Worm (Caenorhabditis elegans) whole organism, early embryonic: ENCODE data around the gene chmp-7.

Experiments used
- B0310.2 ChIP-seq: sonication (generic microtip); optimal IDR thresholded peaks from 2 replicates; lab custom pipeline; 2016; ENCODE audit warnings: mild to moderate bottlenecking, missing genetic modification characterization, missing compliant biosample characterization
- F13C5.2 ChIP-seq: sonication (generic microtip); optimal IDR thresholded peaks from 2 replicates; lab custom pipeline; 2017; ENCODE audit warnings: mild to moderate bottlenecking, missing genetic modification characterization, inconsistent platforms, missing compliant biosample characterization
- aly-1 ChIP-seq: sonication (generic microtip); optimal IDR thresholded peaks from 2 replicates; lab custom pipeline; 2016; ENCODE audit warnings: missing genetic modification characterization, missing compliant biosample characterization
- ama-1 ChIP-seq: fragments of 150-350 bp; optimal IDR thresholded peaks from 2 replicates; lab custom pipeline; 2014
- ceh-13 ChIP-seq: fragments of 200-800 bp; sonication (Bioruptor generic); optimal IDR thresholded peaks from 2 replicates; lab custom pipeline; 2018; ENCODE audit warnings: mild to moderate bottlenecking, missing genetic modification characterization, missing compliant biosample characterization
- ceh-36 ChIP-seq: sonication (generic microtip); optimal IDR thresholded peaks from 2 replicates; lab custom pipeline; 2016; ENCODE audit warnings: missing genetic modification characterization, inconsistent platforms, missing compliant biosample characterization
- ets-7 ChIP-seq: sonication (generic microtip); optimal IDR thresholded peaks from 2 replicates; lab custom pipeline; 2016; ENCODE audit warnings: missing genotype, missing genetic modification characterization, missing compliant biosample characterization
- flt-1 ChIP-seq: fragments of 200-800 bp; sonication (Bioruptor generic); IDR thresholded peaks from 2 replicates; pipeline ENCODE4 v1.3.6; 2022; ENCODE audit warnings: missing genetic modification characterization, missing compliant biosample characterization
- hmbx-1 ChIP-seq: sonication (generic microtip); optimal IDR thresholded peaks from 2 replicates; lab custom pipeline; 2016; ENCODE audit warnings: mild to moderate bottlenecking, missing genetic modification characterization, missing compliant biosample characterization
- hmg-4 ChIP-seq: fragments of 200-800 bp; sonication (Bioruptor generic); optimal IDR thresholded peaks from 2 replicates; lab custom pipeline; 2018; ENCODE audit warnings: mild to moderate bottlenecking, missing genetic modification characterization, missing compliant biosample characterization
- hnd-1 ChIP-seq: sonication (generic microtip); optimal IDR thresholded peaks from 2 replicates; lab custom pipeline; 2016; ENCODE audit warnings: missing genetic modification characterization, missing compliant biosample characterization
- pes-1 ChIP-seq: fragments of 200-800 bp; sonication (Bioruptor generic); IDR thresholded peaks from 2 replicates; pipeline ENCODE4 v1.3.6; 2022; ENCODE audit warnings: missing genetic modification reagents, missing genetic modification characterization, missing compliant biosample characterization
- scrt-1 ChIP-seq: fragments of 200-800 bp; sonication (Bioruptor generic); IDR thresholded peaks from 2 replicates; pipeline ENCODE4 v1.3.6; 2022; ENCODE audit warnings: missing genetic modification characterization, missing compliant biosample characterization
- sea-1 ChIP-seq: fragments of 200-800 bp; sonication (Bioruptor generic); conservative IDR thresholded peaks from 2 replicates; pipeline ENCODE4 v1.3.6; 2022; ENCODE audit warnings: missing genetic modification characterization, missing compliant biosample characterization
- tbx-11 ChIP-seq: fragments of 200-800 bp; sonication (Bioruptor generic); IDR thresholded peaks from 2 replicates; pipeline ENCODE4 v1.3.6; 2022; ENCODE audit warnings: missing genetic modification characterization, missing compliant biosample characterization
- tbx-37 ChIP-seq: fragments of 200-800 bp; sonication (Bioruptor generic); conservative IDR thresholded peaks from 2 replicates; pipeline ENCODE4 v1.3.6; 2022; ENCODE audit warnings: missing genetic modification reagents, missing genetic modification characterization, missing compliant biosample characterization
- tra-4 ChIP-seq: sonication (generic microtip); optimal IDR thresholded peaks from 2 replicates; lab custom pipeline; 2017; ENCODE audit warnings: missing genetic modification characterization, missing compliant biosample characterization

chmp-7 gene

ce11 chrII:9054604-9055003 lies at the start of gene chmp-7:
chmp-7 (plus strand) TSS chrII:9054972.
- TF ChIP-seq hmg-4, result peak; percentile 50
- TF ChIP-seq pes-1 (GFP tag; lab: Robert Waterston, UW), result no peak
- TF ChIP-seq F13C5.2 (tag; lab: Kevin White, UChicago), result peak; percentile 79
- peak; percentile 66; the same call in 1 of the 2 replicates for TF ChIP-seq scrt-1
- no peak for TF ChIP-seq ceh-36 (tag; lab: Kevin White, UChicago)

ce11 chrII:9005067-9005466 lies 49.7 kb upstream of the chmp-7 start, which contains the start of gene F44G4.7:
F44G4.7 (minus strand) TSS chrII:9005167.
- TF ChIP-seq hnd-1 (tag; lab: Kevin White, UChicago), result no peak
- no peak for TF ChIP-seq B0310.2 (tag; lab: Kevin White, UChicago)
- TF ChIP-seq hmg-4, result no peak
- no peak for TF ChIP-seq hmbx-1 (tag; lab: Kevin White, UChicago)
- TF ChIP-seq tbx-11 (GFP tag; lab: Robert Waterston, UW), result no peak
- no peak for TF ChIP-seq scrt-1
- TF ChIP-seq tbx-37, result no peak
- TF ChIP-seq flt-1 (GFP tag; lab: Robert Waterston, UW), result no peak
- TF ChIP-seq F13C5.2 (tag; lab: Kevin White, UChicago), result no peak
- TF ChIP-seq sea-1 (GFP tag; lab: Robert Waterston, UW), result no peak
- no peak for TF ChIP-seq ets-7 (tag; lab: Kevin White, UChicago)
- TF ChIP-seq tra-4, result no peak
- TF ChIP-seq ceh-13, result no peak
- no peak for TF ChIP-seq pes-1 (GFP tag; lab: Robert Waterston, UW)
- TF ChIP-seq ama-1 (lab: Kevin White, UChicago), result no peak
- TF ChIP-seq aly-1 (tag; lab: Kevin White, UChicago), result no peak
- no peak for TF ChIP-seq ceh-36 (tag; lab: Kevin White, UChicago)

- TF ChIP-seq ceh-13 (no peak), tbx-11 (GFP tag; lab: Robert Waterston, UW) (no peak), ets-7 (tag; lab: Kevin White, UChicago) (no peak), B0310.2 (tag; lab: Kevin White, UChicago) (no peak), aly-1 (tag; lab: Kevin White, UChicago) (no peak), tbx-37 (no peak), pes-1 (GFP tag; lab: Robert Waterston, UW) (no peak), scrt-1 (no peak), flt-1 (GFP tag; lab: Robert Waterston, UW) (no peak), ama-1 (lab: Kevin White, UChicago) (no peak), tra-4 (no peak), hmbx-1 (tag; lab: Kevin White, UChicago) (no peak), sea-1 (GFP tag; lab: Robert Waterston, UW) (no peak), hmg-4 (no peak), hnd-1 (tag; lab: Kevin White, UChicago) (no peak)
Observed at ce11 chrII:9007741-9008140, 47.0 kb upstream of the chmp-7 start.

ce11 chrII:9009976-9010702 lies 44.6 kb upstream of the chmp-7 start:
- TF ChIP-seq F13C5.2 (tag; lab: Kevin White, UChicago) (no peak), aly-1 (tag; lab: Kevin White, UChicago) (no peak), sea-1 (GFP tag; lab: Robert Waterston, UW) (no peak), tbx-37 (no peak), hmbx-1 (tag; lab: Kevin White, UChicago) (no peak), tra-4 (no peak), pes-1 (GFP tag; lab: Robert Waterston, UW) (no peak), ceh-13 (no peak), ets-7 (tag; lab: Kevin White, UChicago) (no peak), B0310.2 (tag; lab: Kevin White, UChicago) (no peak), hnd-1 (tag; lab: Kevin White, UChicago) (no peak), ceh-36 (tag; lab: Kevin White, UChicago) (no peak), ama-1 (lab: Kevin White, UChicago) (no peak)

- TF ChIP-seq ceh-36 (tag; lab: Kevin White, UChicago) (no peak), sea-1 (GFP tag; lab: Robert Waterston, UW) (no peak), F13C5.2 (tag; lab: Kevin White, UChicago) (no peak), pes-1 (GFP tag; lab: Robert Waterston, UW) (no peak), hmg-4 (no peak), B0310.2 (tag; lab: Kevin White, UChicago) (no peak), tbx-37 (no peak), ceh-13 (no peak), flt-1 (GFP tag; lab: Robert Waterston, UW) (no peak), ets-7 (tag; lab: Kevin White, UChicago) (no peak), tra-4 (no peak), ama-1 (lab: Kevin White, UChicago) (no peak), tbx-11 (GFP tag; lab: Robert Waterston, UW) (no peak), hnd-1 (tag; lab: Kevin White, UChicago) (no peak), scrt-1 (no peak), hmbx-1 (tag; lab: Kevin White, UChicago) (no peak)
Observed at ce11 chrII:9010708-9011107, 44.1 kb upstream of the chmp-7 start.

ce11 chrII:9013341-9013740 lies 41.4 kb upstream of the chmp-7 start:
- TF ChIP-seq hmg-4 (peak; percentile 12), B0310.2 (tag; lab: Kevin White, UChicago) (no peak), hnd-1 (tag; lab: Kevin White, UChicago) (no peak), ceh-36 (tag; lab: Kevin White, UChicago) (no peak), tra-4 (no peak)

ce11 chrII:9014188-9014587 lies 40.6 kb upstream of the chmp-7 start:
- TF ChIP-seq tbx-11 (GFP tag; lab: Robert Waterston, UW), result no peak
- no peak for TF ChIP-seq hnd-1 (tag; lab: Kevin White, UChicago)
- TF ChIP-seq hmg-4, result no peak
- TF ChIP-seq aly-1 (tag; lab: Kevin White, UChicago), result no peak
